Worm (Caenorhabditis elegans) whole organism, L3 larva: Measurements from ENCODE around the gene W08F4.5.
"Not testable (repeated sequence)": the region's sequence is repeated elsewhere in the genome, so short reads cannot be mapped to it uniquely, and the experiment has no call there.

Experiments
- R02D3.7 ChIP-seq: fragments of 150-350 bp; optimal IDR thresholded peaks from 2 replicates; lab custom pipeline; 2014; ENCODE audit warnings: missing biosample characterization, missing genetic modification characterization
- ZK546.5 ChIP-seq: sonication (generic microtip); optimal IDR thresholded peaks from 2 replicates; lab custom pipeline; 2017; ENCODE audit warnings: missing biosample characterization, missing genetic modification characterization
- ama-1 ChIP-seq: fragments of 150-350 bp; optimal IDR thresholded peaks from 2 replicates; lab custom pipeline; 2018
- ceh-16 ChIP-seq: sonication (generic microtip); optimal IDR thresholded peaks from 2 replicates; lab custom pipeline; 2017; ENCODE audit warnings: missing biosample characterization, missing genetic modification characterization
- ceh-82 ChIP-seq: fragments of 150-350 bp; optimal IDR thresholded peaks from 2 replicates; lab custom pipeline; 2014; ENCODE audit warnings: missing biosample characterization, missing genetic modification characterization
- ceh-9 ChIP-seq: sonication (generic microtip); optimal IDR thresholded peaks from 2 replicates; lab custom pipeline; 2018; ENCODE audit warnings: missing biosample characterization, missing genetic modification characterization
- daf-12 ChIP-seq: fragments of 150-350 bp; optimal IDR thresholded peaks from 2 replicates; lab custom pipeline; 2014; ENCODE audit warnings: missing biosample characterization, missing genetic modification reagents, missing genetic modification characterization
- egl-5 ChIP-seq: fragments of 150-350 bp; optimal IDR thresholded peaks from 2 replicates; lab custom pipeline; 2017; ENCODE audit warnings: missing biosample characterization, missing genetic modification reagents, missing genetic modification characterization, inconsistent platforms
- elt-1 ChIP-seq: fragments of 150-350 bp; optimal IDR thresholded peaks from 2 replicates; lab custom pipeline; 2014; ENCODE audit warnings: missing biosample characterization, missing genetic modification characterization
- elt-2 ChIP-seq: sonication (generic microtip); optimal IDR thresholded peaks from 2 replicates; lab custom pipeline; 2016; ENCODE audit warnings: missing genetic modification reagents, mild to moderate bottlenecking, missing genetic modification characterization, missing compliant biosample characterization
- elt-3 ChIP-seq, 3 experiments: fragments of 150-350 bp in 1 of 3; sonication (generic microtip) in 2 of 3; optimal IDR thresholded peaks; 2 replicates in 2 of 3; 4 replicates in 1 of 3; lab custom pipeline; 2014 to 2017; ENCODE audit warnings: missing biosample characterization in 3 of 3, missing genetic modification characterization in 3 of 3
- eor-1 ChIP-seq, 2 experiments: fragments of 150-350 bp; optimal IDR thresholded peaks; 2 replicates each; lab custom pipeline; 2014 to 2018; ENCODE audit warnings: missing biosample characterization in 2 of 2, missing genetic modification characterization in 2 of 2
- fkh-2 ChIP-seq: fragments of 150-350 bp; optimal IDR thresholded peaks from 2 replicates; lab custom pipeline; 2014; ENCODE audit warnings: missing biosample characterization, missing genetic modification reagents, missing genetic modification characterization
- hmg-11 ChIP-seq: sonication (generic microtip); optimal IDR thresholded peaks from 2 replicates; lab custom pipeline; 2016; ENCODE audit warnings: missing genetic modification characterization, missing compliant biosample characterization
- lin-15B ChIP-seq: fragments of 150-350 bp; optimal IDR thresholded peaks from 2 replicates; lab custom pipeline; 2014; ENCODE audit warnings: missing biosample characterization, missing genetic modification characterization
- lsy-12 ChIP-seq: sonication (generic microtip); optimal IDR thresholded peaks from 2 replicates; lab custom pipeline; 2016; ENCODE audit warnings: mild to moderate bottlenecking, missing genetic modification characterization, missing compliant biosample characterization
- mdl-1 ChIP-seq: fragments of 150-350 bp; optimal IDR thresholded peaks from 2 replicates; lab custom pipeline; 2014; ENCODE audit warnings: missing biosample characterization, missing genetic modification characterization
- mml-1 ChIP-seq: fragments of 150-350 bp; sonication (generic microtip); optimal IDR thresholded peaks from 3 replicates; lab custom pipeline; 2014; ENCODE audit warnings: missing biosample characterization, missing genetic modification characterization
- nfya-1 ChIP-seq: sonication (generic microtip); optimal IDR thresholded peaks from 2 replicates; lab custom pipeline; 2017; ENCODE audit warnings: missing genetic modification characterization, mild to moderate bottlenecking, missing compliant biosample characterization, antibody characterized with exemption, moderate library complexity; ENCODE audit not compliant: insufficient read depth
- nhr-11 ChIP-seq: fragments of 150-350 bp; optimal IDR thresholded peaks from 2 replicates; lab custom pipeline; 2014; ENCODE audit warnings: missing biosample characterization, missing genetic modification characterization
- nhr-23 ChIP-seq: fragments of 150-350 bp; optimal IDR thresholded peaks from 2 replicates; lab custom pipeline; 2014; ENCODE audit warnings: missing biosample characterization, missing genetic modification reagents, missing genetic modification characterization
- nhr-237 ChIP-seq: fragments of 150-350 bp; optimal IDR thresholded peaks from 2 replicates; lab custom pipeline; 2014; ENCODE audit warnings: missing biosample characterization, missing genetic modification characterization
- nhr-28 ChIP-seq: fragments of 150-350 bp; optimal IDR thresholded peaks from 2 replicates; lab custom pipeline; 2014; ENCODE audit warnings: missing biosample characterization, missing genetic modification characterization
- nhr-43 ChIP-seq: sonication (generic microtip); optimal IDR thresholded peaks from 2 replicates; lab custom pipeline; 2016; ENCODE audit warnings: mild to moderate bottlenecking, missing genetic modification characterization, missing compliant biosample characterization; ENCODE audit not compliant: poor library complexity, severe bottlenecking
- nhr-67 ChIP-seq: fragments of 150-350 bp; optimal IDR thresholded peaks from 2 replicates; lab custom pipeline; 2014; ENCODE audit warnings: missing biosample characterization, missing genetic modification characterization
- nhr-76 ChIP-seq: fragments of 150-350 bp; sonication (generic microtip); optimal IDR thresholded peaks from 5 replicates; lab custom pipeline; 2014; ENCODE audit warnings: missing biosample characterization, missing genetic modification characterization
- nhr-77 ChIP-seq: fragments of 150-350 bp; optimal IDR thresholded peaks from 2 replicates; lab custom pipeline; 2014; ENCODE audit warnings: missing biosample characterization, missing genetic modification characterization
- pha-4 ChIP-seq: fragments of 150-350 bp; optimal IDR thresholded peaks from 2 replicates; lab custom pipeline; 2014; ENCODE audit warnings: missing biosample characterization, missing genetic modification reagents, missing genetic modification characterization
- pqm-1 ChIP-seq: fragments of 150-350 bp; optimal IDR thresholded peaks from 2 replicates; lab custom pipeline; 2017; ENCODE audit warnings: missing biosample characterization, missing genetic modification characterization, inconsistent platforms
- sea-2 ChIP-seq: fragments of 150-350 bp; sonication (generic microtip); optimal IDR thresholded peaks from 4 replicates; lab custom pipeline; 2014; ENCODE audit warnings: missing biosample characterization, missing genetic modification reagents, missing genetic modification characterization
- skn-1 ChIP-seq: fragments of 150-350 bp; optimal IDR thresholded peaks from 2 replicates; lab custom pipeline; 2014; ENCODE audit warnings: missing biosample characterization, missing genetic modification characterization
- snpc-4 ChIP-seq: fragments of 150-350 bp; optimal IDR thresholded peaks from 2 replicates; lab custom pipeline; 2014; ENCODE audit warnings: missing biosample characterization, missing genetic modification characterization
- tbx-2 ChIP-seq: sonication (generic microtip); optimal IDR thresholded peaks from 2 replicates; lab custom pipeline; 2016; ENCODE audit warnings: mild to moderate bottlenecking, missing genetic modification characterization, missing compliant biosample characterization
- unc-39 ChIP-seq: sonication (generic microtip); optimal IDR thresholded peaks from 4 replicates; lab custom pipeline; 2017; ENCODE audit warnings: missing biosample characterization, missing genetic modification characterization
- unc-62 ChIP-seq: fragments of 150-350 bp; sonication (generic microtip); optimal IDR thresholded peaks from 4 replicates; lab custom pipeline; 2014; ENCODE audit warnings: missing biosample characterization, missing genetic modification reagents, missing genetic modification characterization

W08F4.5 gene

DNA sequence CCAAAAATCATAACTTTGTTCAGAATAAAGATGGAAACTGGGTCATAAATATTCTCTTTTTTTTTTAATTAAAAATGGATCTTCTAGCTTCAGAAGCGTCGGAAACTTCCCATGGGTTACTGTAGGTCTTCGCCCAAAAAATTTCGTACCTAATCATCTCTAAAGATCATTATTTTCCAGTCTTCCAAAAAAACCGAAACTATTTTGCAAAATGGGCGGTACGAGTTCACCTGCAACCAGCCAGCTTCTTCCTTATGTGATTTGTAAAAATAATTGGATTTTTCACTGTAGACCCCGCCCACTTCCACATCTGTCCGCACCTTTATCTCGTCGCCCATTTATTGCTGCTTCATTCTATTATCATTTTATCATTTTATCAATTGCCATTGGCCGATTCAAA is 22.3 kb downstream of the W08F4.5 start, which contains the start of gene mlt-10:
TSS of gene mlt-10 (plus strand) at position 301 of the 400 bp plus-strand sequence.
- TF ChIP-seq unc-62 = no peak

DNA sequence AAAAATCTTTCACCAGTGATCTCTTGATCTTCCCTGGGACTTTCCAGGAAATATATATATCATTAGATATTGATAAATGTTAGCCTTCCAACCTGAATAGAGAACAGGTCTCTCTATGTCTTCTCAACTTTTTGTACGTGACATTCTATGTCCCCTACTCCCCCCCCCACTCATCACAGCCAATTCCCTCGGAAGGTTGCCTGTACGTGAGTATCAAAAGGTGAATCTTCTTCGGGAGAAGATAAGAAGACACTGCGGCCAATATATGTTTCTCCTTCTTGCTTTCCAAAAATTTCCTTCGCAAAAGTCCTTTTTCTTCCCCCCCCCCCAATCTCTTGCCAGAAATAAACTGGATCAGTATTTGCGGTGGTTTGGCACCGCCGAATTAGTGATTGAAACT is 26.3 kb downstream of the W08F4.5 start:
- TF ChIP-seq ama-1 (lab: Kevin White, UChicago) = peak; percentile 9
- TF ChIP-seq elt-3 (tag; optimal IDR thresholded peaks at IDR 0.05; lab: Kevin White, UChicago) = peak in 1 of 3 experiments; percentile 8
- no peak for TF ChIP-seq pha-4 (tag; lab: Kevin White, UChicago)
- peak; percentile 6 for TF ChIP-seq nfya-1 (tag; lab: Kevin White, UChicago)
- TF ChIP-seq nhr-23 (tag; lab: Kevin White, UChicago) = peak; percentile 60
- peak; percentile 58 for TF ChIP-seq nhr-43
- peak; percentile 5 for TF ChIP-seq unc-62
- no peak for TF ChIP-seq nhr-28 (tag; lab: Kevin White, UChicago)

- TF ChIP-seq sea-2 (GFP tag; lab: Kevin White, UChicago) (no peak), ceh-82 (tag; lab: Kevin White, UChicago) (no peak), unc-62 (no peak), mdl-1 (no peak), ceh-9 (no peak), elt-3 (tag; optimal IDR thresholded peaks at IDR 0.05; lab: Kevin White, UChicago) (no peak), daf-12 (no peak), nhr-76 (tag; lab: Kevin White, UChicago) (no peak), ceh-16 (tag; lab: Kevin White, UChicago) (no peak), nhr-237 (no peak), elt-2 (no peak), snpc-4 (tag; lab: Kevin White, UChicago) (no peak), nfya-1 (tag; lab: Kevin White, UChicago) (no peak), nhr-11 (no peak), pha-4 (tag; lab: Kevin White, UChicago) (no peak), ZK546.5 (tag; lab: Kevin White, UChicago) (no peak), R02D3.7 (tag; lab: Kevin White, UChicago) (no peak), tbx-2 (tag; lab: Kevin White, UChicago) (no peak), mml-1 (tag; lab: Kevin White, UChicago) (no peak)
Observed at ce11 chrII:536775-537174, 31.9 kb downstream of the W08F4.5 start, which contains the start of gene T27A1.2. T27A1.2 (minus strand) TSS chrII:536875.

DNA sequence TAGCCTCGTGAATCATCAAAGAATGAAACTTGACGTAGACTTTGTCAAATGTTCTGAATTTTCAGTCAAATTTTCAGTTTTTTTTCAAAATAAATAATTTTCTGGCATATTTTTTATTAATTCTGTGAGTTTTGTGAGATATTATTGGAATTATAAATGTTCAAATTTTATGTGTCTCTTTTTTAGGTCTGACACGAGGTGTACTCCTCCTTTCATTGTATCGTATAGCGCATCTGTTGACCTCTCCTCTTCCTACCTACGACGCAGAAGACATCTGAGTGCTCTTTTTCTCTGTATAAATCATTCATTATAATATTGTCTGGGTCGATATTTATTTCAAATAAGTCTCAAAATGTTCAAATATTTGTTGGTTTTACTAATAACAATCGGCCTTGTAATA is 33.5 kb downstream of the W08F4.5 start, which contains the start of gene T27A1.3:
TSS of gene T27A1.3 (plus strand) at position 301 of the 400 bp plus-strand sequence.
- not testable (repeated sequence) for TF ChIP-seq elt-3 (tag; optimal IDR thresholded peaks at IDR 0.05; lab: Kevin White, UChicago); eor-1 (tag; optimal IDR thresholded peaks at IDR 0.05; lab: Kevin White, UChicago); fkh-2 (tag; lab: Kevin White, UChicago)

ce11 chrII:526375-526774 is 42.3 kb downstream of the W08F4.5 start, which contains the start of gene lgc-34:
lgc-34 (plus strand) TSS chrII:526574.
- TF ChIP-seq eor-1 (tag; optimal IDR thresholded peaks at IDR 0.05; lab: Kevin White, UChicago) (no peak), pha-4 (tag; lab: Kevin White, UChicago) (no peak), unc-62 (no peak), snpc-4 (tag; lab: Kevin White, UChicago) (no peak), skn-1 (tag; lab: Kevin White, UChicago) (no peak), hmg-11 (tag; lab: Kevin White, UChicago) (no peak), pqm-1 (no peak), lin-15B (tag; lab: Kevin White, UChicago) (no peak), unc-39 (tag; lab: Kevin White, UChicago) (no peak), nhr-23 (tag; lab: Kevin White, UChicago) (no peak)
- TF ChIP-seq, all 47 proteins: peak for 0

DNA sequence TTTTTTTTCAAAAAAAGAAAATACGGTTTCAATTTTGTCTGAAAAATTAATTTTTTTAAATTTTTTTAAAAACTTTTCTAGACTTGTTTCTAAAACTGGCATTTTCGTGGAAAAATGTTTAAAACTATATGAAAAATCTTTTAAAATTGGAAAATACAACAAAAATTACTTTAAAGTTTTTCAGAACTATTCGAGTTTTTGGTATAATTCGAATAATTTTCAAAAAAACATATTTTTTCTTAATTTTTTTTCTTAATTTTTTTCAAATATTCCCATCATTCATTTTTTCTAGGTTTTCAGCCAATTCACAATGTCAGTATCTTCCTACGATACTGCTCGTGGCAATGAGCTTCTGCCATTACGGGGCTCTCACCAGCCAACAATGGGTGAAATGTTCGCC is 46.4 kb downstream of the W08F4.5 start, which contains the start of gene slc-36.2:
TSS of gene slc-36.2 (plus strand) at position 301 of the 400 bp plus-strand sequence.
- TF ChIP-seq elt-2 (no peak), elt-1 (tag; lab: Kevin White, UChicago) (no peak), nhr-28 (tag; lab: Kevin White, UChicago) (no peak), nhr-77 (tag; lab: Kevin White, UChicago) (no peak), R02D3.7 (tag; lab: Kevin White, UChicago) (no peak), nhr-237 (no peak), pha-4 (tag; lab: Kevin White, UChicago) (no peak), lsy-12 (tag; lab: Kevin White, UChicago) (no peak), nhr-67 (tag; lab: Kevin White, UChicago) (no peak), elt-3 (tag; optimal IDR thresholded peaks at IDR 0.05; lab: Kevin White, UChicago) (no peak), ceh-16 (tag; lab: Kevin White, UChicago) (no peak), unc-39 (tag; lab: Kevin White, UChicago) (no peak), nfya-1 (tag; lab: Kevin White, UChicago) (no peak), nhr-11 (no peak), egl-5 (tag; lab: Kevin White, UChicago) (no peak), tbx-2 (tag; lab: Kevin White, UChicago) (no peak)
